Fruit fly (Drosophila melanogaster) whole organism: ENCODE results near the gene CG42681.
"Not testable (repeated sequence)": the region's sequence is repeated elsewhere in the genome, so short reads cannot be mapped to it uniquely, and the experiment has no call there.

Experiments used
- CG8478 ChIP-seq: fragments of >200 bp; optimal IDR thresholded peaks from 2 replicates; lab custom pipeline; 2018; ENCODE audit warnings: inconsistent platforms
- Dll ChIP-seq: fragments of >200 bp; optimal IDR thresholded peaks from 2 replicates; lab custom pipeline; 2017
- EcR ChIP-seq, 2 experiments: fragments of >200 bp; optimal IDR thresholded peaks; 2 replicates each; lab custom pipeline; 2017; ENCODE audit warnings: missing biosample characterization in 2 of 2, missing genetic modification characterization in 2 of 2, missing genetic modification reagents in 2 of 2
- pan ChIP-seq: fragments of >200 bp; optimal IDR thresholded peaks from 2 replicates; lab custom pipeline; 2017
- psq ChIP-seq: fragments of >200 bp; optimal IDR thresholded peaks from 2 replicates; lab custom pipeline; 2017
- usp ChIP-seq: fragments of >200 bp; optimal IDR thresholded peaks from 2 replicates; lab custom pipeline; 2017; ENCODE audit warnings: missing biosample characterization, missing genetic modification characterization, mixed read lengths

Gene CG42681

dm6 chr2L:14744121-14744520 is at the start of gene CG42681:
Gene CG42681, plus strand, starts transcription at chr2L:14744421.
- no peak for TF ChIP-seq psq (lab: Kevin White, UChicago)
- no peak for TF ChIP-seq usp
- no peak for TF ChIP-seq CG8478 (lab: Kevin White, UChicago)
- no peak for TF ChIP-seq Dll (lab: Kevin White, UChicago)
- no peak for TF ChIP-seq EcR (GFP tag; optimal IDR thresholded peaks at IDR 0.05; lab: Kevin White, UChicago)
- TF ChIP-seq pan (lab: Kevin White, UChicago), result no peak

dm6 chr2L:14697938-14698337 is 46.3 kb upstream of the CG42681 start:
- TF ChIP-seq EcR (GFP tag; optimal IDR thresholded peaks at IDR 0.05; lab: Kevin White, UChicago) (no peak), CG8478 (lab: Kevin White, UChicago) (no peak), usp (no peak), pan (lab: Kevin White, UChicago) (no peak), psq (lab: Kevin White, UChicago) (no peak), Dll (lab: Kevin White, UChicago) (no peak)

- no peak for TF ChIP-seq Dll (lab: Kevin White, UChicago)
- TF ChIP-seq EcR (GFP tag; optimal IDR thresholded peaks at IDR 0.05; lab: Kevin White, UChicago), result no peak
Observed at dm6 chr2L:14698980-14699379, 45.2 kb upstream of the CG42681 start.

dm6 chr2L:14699501-14700077 is 44.6 kb upstream of the CG42681 start:
- TF ChIP-seq usp, result no peak

DNA sequence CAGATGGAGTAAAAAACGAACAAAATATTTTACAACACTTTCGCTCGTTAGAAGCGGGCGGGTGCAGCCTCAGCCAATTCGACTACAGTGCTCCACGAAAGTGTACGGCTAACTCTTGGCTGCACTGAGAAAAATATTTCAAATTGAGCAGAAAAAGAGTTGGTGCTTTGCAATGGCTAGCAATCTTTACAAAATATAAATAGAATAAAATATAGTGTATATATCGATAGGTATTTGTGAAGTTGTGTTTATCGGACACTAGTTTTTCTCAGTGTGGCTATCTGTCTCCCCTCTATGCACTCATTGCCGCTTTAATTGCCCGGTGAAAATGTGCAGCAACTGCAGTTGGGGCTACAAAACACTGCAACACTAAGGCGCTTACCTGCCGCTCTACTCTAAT is 42.7 kb upstream of the CG42681 start:
- TF ChIP-seq CG8478 (lab: Kevin White, UChicago) (no peak), usp (no peak), psq (lab: Kevin White, UChicago) (no peak), Dll (lab: Kevin White, UChicago) (no peak), EcR (GFP tag; optimal IDR thresholded peaks at IDR 0.05; lab: Kevin White, UChicago) (no peak), pan (lab: Kevin White, UChicago) (no peak)

- TF ChIP-seq CG8478 (lab: Kevin White, UChicago) (no peak), psq (lab: Kevin White, UChicago) (no peak), Dll (lab: Kevin White, UChicago) (no peak), pan (lab: Kevin White, UChicago) (no peak), usp (no peak), EcR (GFP tag; optimal IDR thresholded peaks at IDR 0.05; lab: Kevin White, UChicago) (no peak)
Observed at dm6 chr2L:14706194-14706593, 38.0 kb upstream of the CG42681 start.

dm6 chr2L:14712245-14712644 is 32.0 kb upstream of the CG42681 start, which contains the start of gene CG15282:
Gene CG15282, plus strand, starts transcription at chr2L:14712471.
- TF ChIP-seq usp (no peak), EcR (GFP tag; optimal IDR thresholded peaks at IDR 0.05; lab: Kevin White, UChicago) (no peak), Dll (lab: Kevin White, UChicago) (no peak), CG8478 (lab: Kevin White, UChicago) (no peak), pan (lab: Kevin White, UChicago) (no peak)

- TF ChIP-seq psq (lab: Kevin White, UChicago) (no peak), Dll (lab: Kevin White, UChicago) (no peak), CG8478 (lab: Kevin White, UChicago) (no peak), pan (lab: Kevin White, UChicago) (no peak), EcR (GFP tag; optimal IDR thresholded peaks at IDR 0.05; lab: Kevin White, UChicago) (no peak)
Observed at dm6 chr2L:14713467-14713866, 30.8 kb upstream of the CG42681 start, which contains the start of gene CG34165. Gene CG34165, plus strand, starts transcription at chr2L:14713750.

DNA sequence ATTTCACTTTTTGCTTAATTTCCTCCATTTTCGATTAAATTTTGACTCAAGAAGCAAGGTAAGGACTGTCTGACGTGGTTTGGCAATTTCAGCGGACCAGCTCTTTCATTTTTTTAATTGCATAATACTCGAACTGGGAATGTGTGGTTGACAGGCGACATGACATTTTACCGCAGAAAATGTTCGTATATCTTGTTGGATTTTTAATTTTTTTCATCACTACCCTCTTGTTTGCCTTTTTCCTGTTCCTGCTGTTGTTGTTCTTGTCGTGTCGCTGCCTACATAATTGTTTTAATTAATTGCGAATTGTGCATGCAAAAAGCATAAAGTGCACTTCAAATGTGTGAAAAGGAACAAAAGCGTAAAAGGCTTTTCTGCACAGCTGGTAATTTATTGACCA is 14.1 kb upstream of the CG42681 start, which contains the start of gene CG42685:
Gene CG42685, minus strand, starts transcription at position 101 of the 400 bp plus-strand sequence.
- TF ChIP-seq CG8478 (lab: Kevin White, UChicago), result no peak
- TF ChIP-seq usp, result no peak
- TF ChIP-seq psq (lab: Kevin White, UChicago), result no peak
- no peak for TF ChIP-seq pan (lab: Kevin White, UChicago)
- no peak for TF ChIP-seq EcR (GFP tag; optimal IDR thresholded peaks at IDR 0.05; lab: Kevin White, UChicago)
- TF ChIP-seq Dll (lab: Kevin White, UChicago), result no peak

DNA sequence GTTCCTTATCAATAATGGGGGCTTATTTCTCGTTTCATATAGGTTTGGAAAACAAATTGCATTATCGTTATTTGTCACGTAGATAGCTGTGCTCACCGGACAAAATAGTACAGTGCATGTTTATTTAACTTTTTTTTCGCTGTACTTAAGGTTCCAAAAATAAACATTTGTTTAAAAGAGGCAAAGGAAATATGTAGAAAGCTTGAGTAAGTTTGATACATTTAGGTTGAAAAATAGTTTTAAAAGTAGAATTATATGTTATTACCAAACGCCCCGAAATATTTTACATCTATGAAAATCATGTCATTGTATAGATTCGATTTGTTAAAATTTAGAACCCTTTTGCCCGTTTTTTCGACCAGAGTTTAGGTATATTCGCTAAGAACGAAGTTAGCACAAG is 8.7 kb upstream of the CG42681 start, which contains the start of gene CG31835:
Gene CG31835, plus strand, starts transcription at position 301 of the 400 bp plus-strand sequence.
- TF ChIP-seq pan (lab: Kevin White, UChicago); psq (lab: Kevin White, UChicago); EcR (GFP tag; optimal IDR thresholded peaks at IDR 0.05; lab: Kevin White, UChicago): not testable (repeated sequence)

dm6 chr2L:14737669-14738068 is 6.6 kb upstream of the CG42681 start, which contains the start of gene CG31775:
Gene CG31775, minus strand, starts transcription at chr2L:14737769.
- not testable (repeated sequence) for TF ChIP-seq EcR (GFP tag; optimal IDR thresholded peaks at IDR 0.05; lab: Kevin White, UChicago); psq (lab: Kevin White, UChicago); CG8478 (lab: Kevin White, UChicago)

DNA sequence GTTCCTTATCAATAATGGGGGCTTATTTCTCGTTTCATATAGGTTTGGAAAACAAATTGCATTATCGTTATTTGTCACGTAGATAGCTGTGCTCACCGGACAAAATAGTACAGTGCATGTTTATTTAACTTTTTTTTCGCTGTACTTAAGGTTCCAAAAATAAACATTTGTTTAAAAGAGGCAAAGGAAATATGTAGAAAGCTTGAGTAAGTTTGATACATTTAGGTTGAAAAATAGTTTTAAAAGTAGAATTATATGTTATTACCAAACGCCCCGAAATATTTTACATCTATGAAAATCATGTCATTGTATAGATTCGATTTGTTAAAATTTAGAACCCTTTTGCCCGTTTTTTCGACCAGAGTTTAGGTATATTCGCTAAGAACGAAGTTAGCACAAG is 4.6 kb upstream of the CG42681 start, which contains the start of gene CG42585:
Gene CG42585, plus strand, starts transcription at position 301 of the 400 bp plus-strand sequence.
- TF ChIP-seq usp; Dll (lab: Kevin White, UChicago); EcR (GFP tag; optimal IDR thresholded peaks at IDR 0.05; lab: Kevin White, UChicago): not testable (repeated sequence)

dm6 chr2L:14741740-14742139 is 2.5 kb upstream of the CG42681 start, which contains the start of gene CG42586:
Gene CG42586, minus strand, starts transcription at chr2L:14741840.
- TF ChIP-seq EcR (GFP tag; optimal IDR thresholded peaks at IDR 0.05; lab: Kevin White, UChicago); usp; CG8478 (lab: Kevin White, UChicago): not testable (repeated sequence)
